In the genomic region with DNA sequence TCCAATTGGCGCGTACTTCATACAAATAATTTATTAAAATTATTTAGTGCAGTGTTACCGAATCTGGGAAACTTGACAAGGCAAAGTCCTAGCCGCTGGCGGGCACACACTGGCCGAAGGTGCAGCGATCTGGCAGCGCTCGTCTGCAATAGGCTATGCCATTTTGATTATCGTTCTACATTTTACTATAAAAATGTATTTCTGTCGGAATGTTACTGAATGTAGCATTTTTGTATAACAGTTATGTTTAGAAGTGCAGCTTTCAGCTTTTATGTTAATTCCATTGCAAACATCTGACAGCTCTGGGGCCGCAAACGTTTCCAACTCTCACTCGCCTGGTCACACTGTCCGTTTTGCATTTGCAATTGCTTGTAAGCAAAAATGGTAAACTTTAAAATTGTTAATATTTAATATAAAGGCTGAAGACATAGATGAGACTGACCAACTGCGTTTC, we compare ENCODE assay signal across 1 fruit fly cellular context.
TF ChIP-seq lines count a peak whose summit lies in the region.

A gene (minus strand): TSS at position 85 of the 454 bp plus-strand sequence.

TF ChIP-seq in whole organism, embryonic, 481 proteins besides CTCF, POLR2A, EP300 and RAD21 (continued from another document and continues in another):
- no peak for TF ChIP-seq B-H1 (GFP tag; IDR thresholded peaks at IDR 0.05; lab: Robert Waterston, UW)
- TF ChIP-seq CG6689 (GFP tag; IDR thresholded peaks at IDR 0.05; lab: Robert Waterston, UW) = no peak
- peak; percentile 64 for TF ChIP-seq Lhr (GFP tag; optimal IDR thresholded peaks at IDR 0.05; lab: Kevin White, UChicago)
- TF ChIP-seq zf30C (GFP tag; optimal IDR thresholded peaks at IDR 0.05; lab: Kevin White, UChicago) = no peak
- TF ChIP-seq Hr78 (GFP tag; optimal IDR thresholded peaks at IDR 0.05; lab: Kevin White, UChicago) = no peak
- TF ChIP-seq Poxn (GFP tag; IDR thresholded peaks at IDR 0.05; lab: Robert Waterston, UW) = no peak
- TF ChIP-seq CG15696 (tag; optimal IDR thresholded peaks at IDR 0.05; lab: Kevin White, UChicago) = no peak
- no peak; the same call in 1 of the 2 replicates for TF ChIP-seq unc-4 (GFP tag; IDR thresholded peaks at IDR 0.05; lab: Robert Waterston, UW; ENCODE audit: partially characterized antibody)
- 0 out of 4 replicates have a peak, but pooled peaks have one; percentile 38 for TF ChIP-seq Dll (GFP tag; IDR thresholded peaks at IDR 0.05; lab: Robert Waterston, UW; ENCODE audit: partially characterized antibody)
- no peak for TF ChIP-seq CG1832 (GFP tag; optimal IDR thresholded peaks at IDR 0.05; lab: Kevin White, UChicago)
- TF ChIP-seq Optix (GFP tag; IDR thresholded peaks at IDR 0.05; lab: Robert Waterston, UW) = no peak
- TF ChIP-seq ttk (GFP tag; IDR thresholded peaks at IDR 0.05; lab: Robert Waterston, UW) = no peak
- peak; percentile 25 for TF ChIP-seq CG8290 (GFP tag; optimal IDR thresholded peaks at IDR 0.05; lab: Kevin White, UChicago)
- peak in 1 of 2 experiments; percentile 29 for TF ChIP-seq CG8290 (tag; optimal IDR thresholded peaks at IDR 0.05; lab: Kevin White, UChicago)
- TF ChIP-seq CG5245 (GFP tag; optimal IDR thresholded peaks at IDR 0.05; lab: Kevin White, UChicago) = no peak
- no peak for TF ChIP-seq zen (tag; optimal IDR thresholded peaks at IDR 0.05; lab: Kevin White, UChicago)
- TF ChIP-seq onecut (GFP tag; IDR thresholded peaks at IDR 0.05; lab: Robert Waterston, UW) = no peak
- no peak for TF ChIP-seq Camta (GFP tag; optimal IDR thresholded peaks at IDR 0.05; lab: Kevin White, UChicago)
- no peak for TF ChIP-seq CG5180 (GFP tag; optimal IDR thresholded peaks at IDR 0.05; lab: Kevin White, UChicago)
- TF ChIP-seq Sox100B (GFP tag; optimal IDR thresholded peaks at IDR 0.05; lab: Kevin White, UChicago) = no peak
- TF ChIP-seq pros (GFP tag; optimal IDR thresholded peaks at IDR 0.05; lab: Kevin White, UChicago) = no peak
- TF ChIP-seq ken (GFP tag; IDR thresholded peaks at IDR 0.05; lab: Robert Waterston, UW) = no peak
- 0 out of 3 replicates have a peak, but pooled peaks have one; percentile 35 for TF ChIP-seq HLH4C (GFP tag; IDR thresholded peaks at IDR 0.05; lab: Robert Waterston, UW; ENCODE audit: partially characterized antibody)
- TF ChIP-seq lmd (GFP tag; IDR thresholded peaks at IDR 0.05; lab: Robert Waterston, UW) = no peak
- no peak for TF ChIP-seq CG10274 (GFP tag; optimal IDR thresholded peaks at IDR 0.05; lab: Kevin White, UChicago)
- no peak for TF ChIP-seq sim (GFP tag; IDR thresholded peaks at IDR 0.05; lab: Robert Waterston, UW)
- TF ChIP-seq CG14710 (tag; optimal IDR thresholded peaks at IDR 0.05; lab: Kevin White, UChicago) = peak; percentile 100
- TF ChIP-seq gro (GFP tag; optimal IDR thresholded peaks at IDR 0.05; lab: Kevin White, UChicago) = no peak
- no peak for TF ChIP-seq Gsc (GFP tag; IDR thresholded peaks at IDR 0.05; lab: Robert Waterston, UW)
- TF ChIP-seq cg (GFP tag; optimal IDR thresholded peaks at IDR 0.05; lab: Kevin White, UChicago) = no peak
- no peak for TF ChIP-seq en (GFP tag; optimal IDR thresholded peaks at IDR 0.05; lab: Kevin White, UChicago)
- TF ChIP-seq sob (GFP tag; IDR thresholded peaks at IDR 0.05; lab: Robert Waterston, UW) = no peak
- TF ChIP-seq CG1233 (GFP tag; optimal IDR thresholded peaks at IDR 0.05; lab: Kevin White, UChicago) = no peak
- TF ChIP-seq ase (GFP tag; IDR thresholded peaks at IDR 0.05; lab: Robert Waterston, UW) = no peak
- TF ChIP-seq dpn (GFP tag; optimal IDR thresholded peaks at IDR 0.05; lab: Kevin White, UChicago) = no peak
- peak; percentile 15 for TF ChIP-seq CG11504 (tag; optimal IDR thresholded peaks at IDR 0.05; lab: Kevin White, UChicago)
- TF ChIP-seq jigr1 (GFP tag; IDR thresholded peaks at IDR 0.05; lab: Robert Waterston, UW) = no peak
- no peak for TF ChIP-seq ranshi (GFP tag; IDR thresholded peaks at IDR 0.05; lab: Robert Waterston, UW)
- no peak for TF ChIP-seq fu2 (GFP tag; optimal IDR thresholded peaks at IDR 0.05; lab: Kevin White, UChicago)
- no peak for TF ChIP-seq kay (GFP tag; optimal IDR thresholded peaks at IDR 0.05; lab: Kevin White, UChicago)
- TF ChIP-seq CG30020 (tag; optimal IDR thresholded peaks at IDR 0.05; lab: Kevin White, UChicago) = peak; percentile 33
- no peak for TF ChIP-seq chn (GFP tag; optimal IDR thresholded peaks at IDR 0.05; lab: Kevin White, UChicago)
- TF ChIP-seq CG12219 (GFP tag; optimal IDR thresholded peaks at IDR 0.05; lab: Kevin White, UChicago) = no peak
- no peak for TF ChIP-seq slou (GFP tag; optimal IDR thresholded peaks at IDR 0.05; lab: Kevin White, UChicago)
- peak; percentile 39 for TF ChIP-seq Sry-δ (GFP tag; optimal IDR thresholded peaks at IDR 0.05; lab: Kevin White, UChicago)
- TF ChIP-seq CG2199 (GFP tag; IDR thresholded peaks at IDR 0.05; lab: Robert Waterston, UW) = no peak
- TF ChIP-seq CG31388 (GFP tag; optimal IDR thresholded peaks at IDR 0.05; lab: Kevin White, UChicago) = no peak
- no peak for TF ChIP-seq fd96Cb (tag; optimal IDR thresholded peaks at IDR 0.05; lab: Kevin White, UChicago)
- TF ChIP-seq Abd-B (GFP tag; optimal IDR thresholded peaks at IDR 0.05; lab: Kevin White, UChicago) = no peak
- TF ChIP-seq CG15073 (GFP tag; optimal IDR thresholded peaks at IDR 0.05; lab: Kevin White, UChicago) = no peak
- TF ChIP-seq Ada2b (GFP tag; IDR thresholded peaks at IDR 0.05; lab: Robert Waterston, UW) = no peak
- TF ChIP-seq bbx (GFP tag; IDR thresholded peaks at IDR 0.05; lab: Robert Waterston, UW; ENCODE audit: partially characterized antibody) = peak; percentile 43; the same call in 1 of the 2 replicates
- TF ChIP-seq tll (GFP tag; optimal IDR thresholded peaks at IDR 0.05; lab: Kevin White, UChicago) = no peak
- TF ChIP-seq fd64A (GFP tag; optimal IDR thresholded peaks at IDR 0.05; lab: Kevin White, UChicago) = no peak
- TF ChIP-seq CG31365 (tag; optimal IDR thresholded peaks at IDR 0.05; lab: Kevin White, UChicago) = no peak
- no peak for TF ChIP-seq cwo (GFP tag; optimal IDR thresholded peaks at IDR 0.05; lab: Kevin White, UChicago)
- TF ChIP-seq Jarid2 (GFP tag; optimal IDR thresholded peaks at IDR 0.05; lab: Kevin White, UChicago) = no peak
- peak; percentile 49 for TF ChIP-seq CG2116 (GFP tag; optimal IDR thresholded peaks at IDR 0.05; lab: Kevin White, UChicago)
- no peak for TF ChIP-seq nerfin-2 (GFP tag; IDR thresholded peaks at IDR 0.05; lab: Robert Waterston, UW; ENCODE audit: partially characterized antibody)
- no peak for TF ChIP-seq CG11560 (tag; IDR thresholded peaks at IDR 0.05; lab: Robert Waterston, UW)
- TF ChIP-seq Pdp1 (GFP tag; optimal IDR thresholded peaks at IDR 0.05; lab: Kevin White, UChicago) = peak in 1 of 2 experiments; percentile 36
- peak; percentile 66 for TF ChIP-seq stwl (tag; optimal IDR thresholded peaks at IDR 0.05; lab: Kevin White, UChicago)
- no peak for TF ChIP-seq NfI (GFP tag; optimal IDR thresholded peaks at IDR 0.05; lab: Kevin White, UChicago)
- no peak for TF ChIP-seq CG11456 (GFP tag; IDR thresholded peaks at IDR 0.05; lab: Robert Waterston, UW)
- TF ChIP-seq insv (GFP tag; optimal IDR thresholded peaks at IDR 0.05; lab: Kevin White, UChicago) = peak in 1 of 2 experiments; percentile 19
- no peak for TF ChIP-seq Sry-β (GFP tag; optimal IDR thresholded peaks at IDR 0.05; lab: Kevin White, UChicago)
- TF ChIP-seq bab2 (GFP tag; optimal IDR thresholded peaks at IDR 0.05; lab: Kevin White, UChicago) = no peak
- no peak; the same call in 1 of the 2 replicates for TF ChIP-seq amos (GFP tag; IDR thresholded peaks at IDR 0.05; lab: Robert Waterston, UW; ENCODE audit: partially characterized antibody)
- TF ChIP-seq Hmr (GFP tag; optimal IDR thresholded peaks at IDR 0.05; lab: Kevin White, UChicago) = peak; percentile 31
- no peak for TF ChIP-seq gcm2 (GFP tag; optimal IDR thresholded peaks at IDR 0.05; lab: Kevin White, UChicago)
- no peak for TF ChIP-seq toy (GFP tag; IDR thresholded peaks at IDR 0.05; lab: Robert Waterston, UW)
- no peak for TF ChIP-seq odd (GFP tag; optimal IDR thresholded peaks at IDR 0.05; lab: Kevin White, UChicago)
- TF ChIP-seq abd-A (tag; optimal IDR thresholded peaks at IDR 0.05; lab: Kevin White, UChicago) = no peak
- TF ChIP-seq danr (GFP tag; IDR thresholded peaks at IDR 0.05; lab: Robert Waterston, UW) = no peak
- peak; percentile 83 for TF ChIP-seq Med (GFP tag; lab: Kevin White, UChicago)
- peak; percentile 11 for TF ChIP-seq zfh2 (GFP tag; optimal IDR thresholded peaks at IDR 0.05; lab: Kevin White, UChicago)
- no peak for TF ChIP-seq esg (GFP tag; conservative IDR thresholded peaks at IDR 0.05; lab: Robert Waterston, UW)
- TF ChIP-seq MESR4 (GFP tag; optimal IDR thresholded peaks at IDR 0.05; lab: Kevin White, UChicago) = peak; percentile 18
- peak; percentile 10; the same call in 1 of the 2 replicates for TF ChIP-seq CG9932 (GFP tag; IDR thresholded peaks at IDR 0.05; lab: Robert Waterston, UW)
- no peak for TF ChIP-seq Xrp1 (GFP tag; IDR thresholded peaks at IDR 0.05; lab: Robert Waterston, UW)
- TF ChIP-seq Opbp (GFP tag; IDR thresholded peaks at IDR 0.05; lab: Robert Waterston, UW; ENCODE audit: partially characterized antibody) = peak; percentile 46; the same call in 1 of the 3 replicates
- TF ChIP-seq CG6683 (GFP tag; optimal IDR thresholded peaks at IDR 0.05; lab: Kevin White, UChicago) = no peak
- no peak for TF ChIP-seq CG6791 (GFP tag; IDR thresholded peaks at IDR 0.05; lab: Robert Waterston, UW; ENCODE audit: partially characterized antibody)
- TF ChIP-seq CG2678 (tag; optimal IDR thresholded peaks at IDR 0.05; lab: Kevin White, UChicago) = no peak
- no peak for TF ChIP-seq maf-S (GFP tag; optimal IDR thresholded peaks at IDR 0.05; lab: Kevin White, UChicago)
- TF ChIP-seq CG18011 (GFP tag; optimal IDR thresholded peaks at IDR 0.05; lab: Kevin White, UChicago) = no peak
- no peak for TF ChIP-seq CG4424 (GFP tag; optimal IDR thresholded peaks at IDR 0.05; lab: Kevin White, UChicago)
- TF ChIP-seq CG17359 (tag; optimal IDR thresholded peaks at IDR 0.05; lab: Kevin White, UChicago) = no peak
- 0 out of 4 replicates have a peak, but pooled peaks have one; percentile 45 for TF ChIP-seq chinmo (GFP tag; IDR thresholded peaks at IDR 0.05; lab: Robert Waterston, UW; ENCODE audit: partially characterized antibody)
- TF ChIP-seq Bgb (GFP tag; IDR thresholded peaks at IDR 0.05; lab: Robert Waterston, UW; ENCODE audit: partially characterized antibody) = no peak
- TF ChIP-seq YL-1 (GFP tag; optimal IDR thresholded peaks at IDR 0.05; lab: Kevin White, UChicago) = peak; percentile 79
- TF ChIP-seq CG33213 (GFP tag; optimal IDR thresholded peaks at IDR 0.05; lab: Kevin White, UChicago) = peak; percentile 39
- no peak for TF ChIP-seq ham (GFP tag; IDR thresholded peaks at IDR 0.05; lab: Robert Waterston, UW)
- TF ChIP-seq Nf-YA (GFP tag; IDR thresholded peaks at IDR 0.05; lab: Robert Waterston, UW) = no peak
- TF ChIP-seq tup (GFP tag; optimal IDR thresholded peaks at IDR 0.05; lab: Kevin White, UChicago) = no peak
- TF ChIP-seq CG6254 (GFP tag; optimal IDR thresholded peaks at IDR 0.05; lab: Kevin White, UChicago) = no peak
- no peak for TF ChIP-seq da (GFP tag; optimal IDR thresholded peaks at IDR 0.05; lab: Kevin White, UChicago)
- no peak for TF ChIP-seq lilli (GFP tag; optimal IDR thresholded peaks at IDR 0.05; lab: Kevin White, UChicago)
- no peak for TF ChIP-seq chm (GFP tag; IDR thresholded peaks at IDR 0.05; lab: Robert Waterston, UW)
- no peak for TF ChIP-seq Mes4 (GFP tag; optimal IDR thresholded peaks at IDR 0.05; lab: Kevin White, UChicago)
- peak; percentile 22 for TF ChIP-seq CG13624 (GFP tag; optimal IDR thresholded peaks at IDR 0.05; lab: Kevin White, UChicago)
- TF ChIP-seq sr (GFP tag; IDR thresholded peaks at IDR 0.05; lab: Robert Waterston, UW) = no peak
- TF ChIP-seq Ptx1 (GFP tag; IDR thresholded peaks at IDR 0.05; lab: Robert Waterston, UW) = no peak
- no peak for TF ChIP-seq Dek (tag; optimal IDR thresholded peaks at IDR 0.05; lab: Kevin White, UChicago)
- TF ChIP-seq CG9817 (tag; optimal IDR thresholded peaks at IDR 0.05; lab: Kevin White, UChicago) = no peak
- no peak for TF ChIP-seq CG6175 (GFP tag; IDR thresholded peaks at IDR 0.05; lab: Robert Waterston, UW)
- peak; percentile 10 for TF ChIP-seq CG12769 (tag; optimal IDR thresholded peaks at IDR 0.05; lab: Kevin White, UChicago)
- no peak for TF ChIP-seq gcm (GFP tag; optimal IDR thresholded peaks at IDR 0.05; lab: Kevin White, UChicago)
- TF ChIP-seq ro (GFP tag; IDR thresholded peaks at IDR 0.05; lab: Robert Waterston, UW) = no peak
- TF ChIP-seq CG18476 (GFP tag; optimal IDR thresholded peaks at IDR 0.05; lab: Kevin White, UChicago) = no peak
- TF ChIP-seq CG18764 (GFP tag; optimal IDR thresholded peaks at IDR 0.05; lab: Kevin White, UChicago) = no peak
- TF ChIP-seq cas (GFP tag; IDR thresholded peaks at IDR 0.05; lab: Robert Waterston, UW) = no peak
- peak; percentile 18 for TF ChIP-seq CG9727 (GFP tag; optimal IDR thresholded peaks at IDR 0.05; lab: Kevin White, UChicago)
- TF ChIP-seq trem (tag; optimal IDR thresholded peaks at IDR 0.05; lab: Kevin White, UChicago) = peak; percentile 61
- no peak for TF ChIP-seq CG11085 (GFP tag; IDR thresholded peaks at IDR 0.05; lab: Robert Waterston, UW)
- no peak for TF ChIP-seq Atf-2 (GFP tag; optimal IDR thresholded peaks at IDR 0.05; lab: Kevin White, UChicago)
- TF ChIP-seq hth (optimal IDR thresholded peaks at IDR 0.05; lab: Kevin White, UChicago) = no peak
- TF ChIP-seq CG4854 (GFP tag; optimal IDR thresholded peaks at IDR 0.05; lab: Kevin White, UChicago) = no peak
- TF ChIP-seq zen2 (GFP tag; IDR thresholded peaks at IDR 0.05; lab: Robert Waterston, UW; ENCODE audit: partially characterized antibody) = no peak
- TF ChIP-seq hkb (optimal IDR thresholded peaks at IDR 0.05; lab: Kevin White, UChicago) = peak; percentile 95
- TF ChIP-seq hkb (GFP tag; IDR thresholded peaks at IDR 0.05; lab: Robert Waterston, UW) = no peak
- TF ChIP-seq twi (tag; optimal IDR thresholded peaks at IDR 0.05; lab: Kevin White, UChicago) = no peak
- TF ChIP-seq Ets97D (GFP tag; optimal IDR thresholded peaks at IDR 0.05; lab: Kevin White, UChicago) = peak; percentile 67
- no peak for TF ChIP-seq Ssrp (tag; optimal IDR thresholded peaks at IDR 0.05; lab: Kevin White, UChicago)
- TF ChIP-seq grau (tag; optimal IDR thresholded peaks at IDR 0.05; lab: Kevin White, UChicago) = peak; percentile 6
- TF ChIP-seq CG43689 (GFP tag; IDR thresholded peaks at IDR 0.05; lab: Robert Waterston, UW) = no peak
- TF ChIP-seq CG7786 (GFP tag; optimal IDR thresholded peaks at IDR 0.05; lab: Kevin White, UChicago) = no peak
- TF ChIP-seq CG4730 (GFP tag; IDR thresholded peaks at IDR 0.05; lab: Robert Waterston, UW) = no peak
- TF ChIP-seq Ets65A (GFP tag; lab: Kevin White, UChicago) = peak; percentile 53
- peak; percentile 57 for TF ChIP-seq CG4617 (GFP tag; optimal IDR thresholded peaks at IDR 0.05; lab: Kevin White, UChicago; ENCODE audit: borderline replicate concordance)
